Worm (Caenorhabditis elegans) whole organism, L1 larva: ENCODE results near the gene ttr-3.
A peak's percentile ranks its signal among the peaks of the same experiment; 100 is the strongest.

ENCODE experiments used
- C16A3.4 ChIP-seq: fragments of 150-350 bp; optimal IDR thresholded peaks from 2 replicates; lab custom pipeline; 2014; ENCODE audit warnings: missing biosample characterization, missing genetic modification characterization
- F16B12.6 ChIP-seq: fragments of 150-350 bp; optimal IDR thresholded peaks from 2 replicates; lab custom pipeline; 2014; ENCODE audit warnings: missing biosample characterization, missing genetic modification characterization
- Y116A8C.19 ChIP-seq: sonication (generic microtip); optimal IDR thresholded peaks from 2 replicates; lab custom pipeline; 2016; ENCODE audit warnings: missing compliant biosample characterization, missing genetic modification characterization, borderline replicate concordance
- blmp-1 ChIP-seq: fragments of 150-350 bp; optimal IDR thresholded peaks from 2 replicates; lab custom pipeline; 2014; ENCODE audit warnings: missing biosample characterization, missing genetic modification characterization
- ceh-63 ChIP-seq: fragments of 200-800 bp; sonication (Bioruptor generic); optimal IDR thresholded peaks from 2 replicates; lab custom pipeline; 2018; ENCODE audit warnings: mild to moderate bottlenecking, missing genetic modification characterization, missing compliant biosample characterization
- ceh-90 ChIP-seq: sonication (generic microtip); optimal IDR thresholded peaks from 2 replicates; lab custom pipeline; 2016; ENCODE audit warnings: missing genetic modification characterization, missing compliant biosample characterization
- ces-1 ChIP-seq: fragments of 150-350 bp; optimal IDR thresholded peaks from 2 replicates; lab custom pipeline; 2014; ENCODE audit warnings: missing biosample characterization, missing genetic modification reagents, missing genetic modification characterization
- dpl-1 ChIP-seq, 3 experiments: fragments of 150-350 bp in 2 of 3; sonication (generic microtip) in 1 of 3; optimal IDR thresholded peaks; 2 replicates each; lab custom pipeline; 2014 to 2017; ENCODE audit warnings: missing biosample characterization in 3 of 3, missing genetic modification characterization in 3 of 3, missing genetic modification reagents in 3 of 3
- dsc-1 ChIP-seq: sonication (generic microtip); optimal IDR thresholded peaks from 2 replicates; lab custom pipeline; 2016; ENCODE audit warnings: mild to moderate bottlenecking, missing genetic modification characterization, missing compliant biosample characterization
- efl-1 ChIP-seq, 4 experiments: fragments of 150-350 bp; optimal IDR thresholded peaks in 3 of 4; peaks in 1 of 4; 1 replicate in 1 of 4; 2 replicates in 3 of 4; lab custom pipeline; 2014; ENCODE audit warnings: missing biosample characterization in 2 of 4, missing genetic modification characterization in 2 of 4, missing genetic modification reagents in 2 of 4
- elt-3 ChIP-seq, 6 experiments: fragments of 150-350 bp in 1 of 6; sonication (generic microtip); optimal IDR thresholded peaks; 2 replicates each; lab custom pipeline; 2017 to 2018; ENCODE audit warnings: missing biosample characterization in 6 of 6, missing genetic modification characterization in 6 of 6, inconsistent platforms in 1 of 6
- ets-5 ChIP-seq: fragments of 200-800 bp; sonication (Bioruptor generic); IDR thresholded peaks from 2 replicates; pipeline ENCODE4 v1.3.6; 2022; ENCODE audit warnings: missing genetic modification characterization, missing compliant biosample characterization
- fkh-4 ChIP-seq: sonication (generic microtip); optimal IDR thresholded peaks from 2 replicates; lab custom pipeline; 2016; ENCODE audit warnings: missing compliant biosample characterization, missing genetic modification characterization, borderline replicate concordance
- fos-1 ChIP-seq: fragments of 150-350 bp; optimal IDR thresholded peaks from 2 replicates; lab custom pipeline; 2014; ENCODE audit warnings: missing biosample characterization, missing genetic modification characterization
- hpl-2 ChIP-seq: fragments of 150-350 bp; optimal IDR thresholded peaks from 2 replicates; lab custom pipeline; 2014; ENCODE audit warnings: missing biosample characterization, missing genetic modification reagents, missing genetic modification characterization
- jun-1 ChIP-seq: fragments of 150-350 bp; optimal IDR thresholded peaks from 2 replicates; lab custom pipeline; 2014; ENCODE audit warnings: missing biosample characterization, missing genetic modification reagents, missing genetic modification characterization
- lin-14 ChIP-seq: fragments of 200-800 bp; sonication (Bioruptor generic); optimal IDR thresholded peaks from 2 replicates; lab custom pipeline; 2018; ENCODE audit warnings: mild to moderate bottlenecking, missing genetic modification characterization, moderate library complexity, missing compliant biosample characterization
- lin-35 ChIP-seq, 2 experiments: fragments of 150-350 bp; optimal IDR thresholded peaks; 2 replicates each; lab custom pipeline; 2014; ENCODE audit warnings: missing biosample characterization in 2 of 2, missing genetic modification characterization in 2 of 2, missing genetic modification reagents in 2 of 2
- lir-3 ChIP-seq: sonication (generic microtip); optimal IDR thresholded peaks from 2 replicates; lab custom pipeline; 2016; ENCODE audit warnings: mild to moderate bottlenecking, missing genetic modification characterization, moderate library complexity, missing compliant biosample characterization; ENCODE audit not compliant: poor library complexity
- lsy-2 ChIP-seq, 2 experiments: fragments of 150-350 bp; optimal IDR thresholded peaks; 2 replicates each; lab custom pipeline; 2014; ENCODE audit warnings: missing biosample characterization in 2 of 2, missing genetic modification characterization in 2 of 2
- mab-9 ChIP-seq: fragments of 200-800 bp; sonication (Bioruptor generic); IDR thresholded peaks from 2 replicates; pipeline ENCODE4 v1.3.6; 2022; ENCODE audit warnings: missing genetic modification reagents, missing genetic modification characterization, missing compliant biosample characterization
- mdl-1 ChIP-seq, 2 experiments: fragments of 150-350 bp; optimal IDR thresholded peaks; 2 replicates each; lab custom pipeline; 2014 to 2017; ENCODE audit warnings: missing biosample characterization in 2 of 2, missing genetic modification characterization in 2 of 2, inconsistent platforms in 1 of 2
- nhr-11 ChIP-seq: fragments of 150-350 bp; optimal IDR thresholded peaks from 2 replicates; lab custom pipeline; 2014; ENCODE audit warnings: missing biosample characterization, missing genetic modification characterization
- nhr-28 ChIP-seq: fragments of 150-350 bp; optimal IDR thresholded peaks from 2 replicates; lab custom pipeline; 2014; ENCODE audit warnings: missing biosample characterization, missing genetic modification characterization
- nhr-47 ChIP-seq: sonication (generic microtip); optimal IDR thresholded peaks from 2 replicates; lab custom pipeline; 2016; ENCODE audit warnings: mild to moderate bottlenecking, missing genetic modification characterization, moderate library complexity, missing compliant biosample characterization
- nhr-76 ChIP-seq: sonication (generic microtip); optimal IDR thresholded peaks from 2 replicates; lab custom pipeline; 2017; ENCODE audit warnings: missing biosample characterization, missing genetic modification characterization
- nhr-85 ChIP-seq: sonication (generic microtip); peaks from one replicate; lab custom pipeline; 2016; ENCODE audit warnings: missing genetic modification characterization, inconsistent platforms, missing compliant biosample characterization
- pag-3 ChIP-seq: sonication (generic microtip); optimal IDR thresholded peaks from 2 replicates; lab custom pipeline; 2017; ENCODE audit warnings: missing genetic modification characterization, mild to moderate bottlenecking, missing compliant biosample characterization, antibody characterized with exemption, borderline replicate concordance; ENCODE audit not compliant: insufficient read depth
- pax-3 ChIP-seq: fragments of 200-800 bp; sonication (Bioruptor generic); optimal IDR thresholded peaks from 2 replicates; lab custom pipeline; 2018; ENCODE audit warnings: mild to moderate bottlenecking, missing genetic modification characterization, moderate library complexity, missing compliant biosample characterization
- rnt-1 ChIP-seq: sonication (generic microtip); optimal IDR thresholded peaks from 2 replicates; lab custom pipeline; 2016; ENCODE audit warnings: mild to moderate bottlenecking, missing genetic modification characterization, moderate library complexity, missing compliant biosample characterization
- skn-1 ChIP-seq: fragments of 150-350 bp; optimal IDR thresholded peaks from 2 replicates; lab custom pipeline; 2014; ENCODE audit warnings: missing biosample characterization, missing genetic modification characterization
- snu-23 ChIP-seq: sonication (generic microtip); optimal IDR thresholded peaks from 2 replicates; lab custom pipeline; 2016; ENCODE audit warnings: missing genetic modification characterization, missing compliant biosample characterization
- sox-4 ChIP-seq: sonication (generic microtip); optimal IDR thresholded peaks from 2 replicates; lab custom pipeline; 2016; ENCODE audit warnings: missing genetic modification characterization, missing compliant biosample characterization
- sptf-1 ChIP-seq: fragments of 150-350 bp; optimal IDR thresholded peaks from 2 replicates; lab custom pipeline; 2014; ENCODE audit warnings: missing biosample characterization, missing genetic modification characterization
- tbx-2 ChIP-seq: sonication (generic microtip); optimal IDR thresholded peaks from 2 replicates; lab custom pipeline; 2016; ENCODE audit warnings: missing genetic modification characterization, missing compliant biosample characterization
- unc-62 ChIP-seq: fragments of 150-350 bp; optimal IDR thresholded peaks from 2 replicates; lab custom pipeline; 2014; ENCODE audit warnings: missing biosample characterization, missing genetic modification reagents, missing genetic modification characterization
- unc-86 ChIP-seq: sonication (generic microtip); optimal IDR thresholded peaks from 2 replicates; lab custom pipeline; 2016; ENCODE audit warnings: missing genetic modification characterization, missing compliant biosample characterization
- unc-98 ChIP-seq: fragments of 200-800 bp; sonication (Bioruptor generic); IDR thresholded peaks from 2 replicates; pipeline ENCODE4 v1.3.6; 2022; ENCODE audit warnings: missing genetic modification characterization, missing compliant biosample characterization
- vab-15 ChIP-seq: sonication (generic microtip); optimal IDR thresholded peaks from 2 replicates; lab custom pipeline; 2017; ENCODE audit warnings: missing genotype, mild to moderate bottlenecking, missing genetic modification characterization, missing compliant biosample characterization
- xbp-1 ChIP-seq: sonication (generic microtip); optimal IDR thresholded peaks from 2 replicates; lab custom pipeline; 2016; ENCODE audit warnings: missing genetic modification characterization, missing compliant biosample characterization
- zip-4 ChIP-seq: fragments of 200-800 bp; sonication (Bioruptor generic); optimal IDR thresholded peaks from 2 replicates; lab custom pipeline; 2018; ENCODE audit warnings: mild to moderate bottlenecking, missing genetic modification characterization, moderate library complexity, missing compliant biosample characterization

ttr-3 gene

DNA sequence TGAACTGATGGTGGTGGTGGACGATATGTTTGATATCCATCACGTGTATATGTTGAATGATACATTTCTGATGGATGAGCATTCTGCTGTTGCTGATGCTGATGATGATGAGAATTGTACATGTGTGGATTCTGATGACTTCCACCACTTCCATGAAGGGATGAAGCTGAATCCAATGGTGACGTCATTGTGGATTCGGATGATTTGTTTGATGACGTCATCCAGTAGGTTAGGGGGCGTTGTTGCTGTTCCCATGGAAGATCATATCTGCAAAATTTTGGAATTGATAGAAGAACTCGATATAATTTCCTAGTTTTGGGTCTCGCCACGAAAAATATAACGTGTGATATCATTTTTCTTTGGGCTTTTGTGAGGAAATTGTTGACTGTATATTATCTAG lies 36.9 kb upstream of the ttr-3 start (continued):
- TF ChIP-seq fkh-4 (tag; lab: Kevin White, UChicago), result no peak

ce11 chrIII:9956665-9957401 lies 30.3 kb upstream of the ttr-3 start, which contains the start of gene alx-1:
Gene alx-1 (plus strand): TSS chrIII:9957351.
- TF ChIP-seq unc-86 (no peak), ceh-90 (tag; lab: Kevin White, UChicago) (no peak), nhr-85 (tag; lab: Kevin White, UChicago) (peak; percentile 52), mdl-1 (tag; optimal IDR thresholded peaks at IDR 0.05; lab: Kevin White, UChicago) (no peak), pax-3 (tag; lab: Kevin White, UChicago) (no peak), zip-4 (GFP tag; lab: Kevin White, UChicago) (peak; percentile 54), unc-62 (GFP tag; lab: Kevin White, UChicago) (no peak), xbp-1 (tag; lab: Kevin White, UChicago) (no peak), skn-1 (peak; percentile 69), vab-15 (tag; lab: Kevin White, UChicago) (no peak), dsc-1 (tag; lab: Kevin White, UChicago) (no peak), rnt-1 (tag; lab: Kevin White, UChicago) (no peak), fkh-4 (tag; lab: Kevin White, UChicago) (no peak), mab-9 (no peak), nhr-28 (tag; lab: Kevin White, UChicago) (no peak), jun-1 (tag; lab: Kevin White, UChicago) (peak; percentile 88), nhr-11 (no peak), fos-1 (peak; percentile 27), ets-5 (GFP tag; lab: Robert Waterston, UW) (no peak), hpl-2 (GFP tag; lab: Kevin White, UChicago) (no peak)

DNA sequence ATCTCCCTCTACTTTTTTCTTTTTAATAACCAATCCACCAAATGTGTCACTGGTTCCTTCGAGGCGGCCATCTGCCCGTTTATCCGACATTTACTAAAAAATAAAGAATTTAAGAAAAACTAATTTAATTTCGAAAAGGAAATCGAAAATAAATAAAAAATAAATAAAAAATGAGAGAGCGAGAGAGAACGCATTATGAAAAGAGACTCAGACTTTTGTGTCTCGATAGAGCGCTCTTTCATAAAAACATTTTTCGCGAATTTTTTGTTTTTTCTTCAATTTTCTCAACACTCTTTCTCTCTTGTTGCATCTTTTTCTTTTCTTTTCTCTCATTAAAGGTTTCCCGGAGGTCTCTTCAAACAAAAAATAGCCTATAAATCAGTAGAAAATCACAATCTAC lies 29.6 kb upstream of the ttr-3 start, which contains the start of gene mog-1:
mog-1 (minus strand) TSS at position 93 of the 400 bp plus-strand sequence.
- no peak for TF ChIP-seq elt-3 (tag; optimal IDR thresholded peaks at IDR 0.05; lab: Kevin White, UChicago)
- no peak for TF ChIP-seq tbx-2 (tag; lab: Kevin White, UChicago)
- TF ChIP-seq skn-1, result peak; percentile 18
- TF ChIP-seq dpl-1 (GFP tag; optimal IDR thresholded peaks at IDR 0.05; lab: Kevin White, UChicago), result peak in 1 of 3 experiments; percentile 50
- peak; percentile 7 to 19 for TF ChIP-seq efl-1 (optimal IDR thresholded peaks at IDR 0.05; lab: Kevin White, UChicago)
- peak; percentile 43 to 51 for TF ChIP-seq efl-1 (GFP tag; optimal IDR thresholded peaks at IDR 0.05 in 1 of 2; lab: Kevin White, UChicago)
- peak; percentile 17 for TF ChIP-seq snu-23 (GFP tag; lab: Kevin White, UChicago)
- TF ChIP-seq lin-35 (GFP tag; optimal IDR thresholded peaks at IDR 0.05; lab: Kevin White, UChicago), result peak in 1 of 2 experiments; percentile 16
- no peak for TF ChIP-seq pag-3 (tag; lab: Kevin White, UChicago)
- peak; percentile 30 for TF ChIP-seq lin-14 (GFP tag; lab: Kevin White, UChicago)
- peak in 1 of 2 experiments; percentile 64 for TF ChIP-seq lsy-2 (tag; optimal IDR thresholded peaks at IDR 0.05; lab: Kevin White, UChicago)
- peak; percentile 2 for TF ChIP-seq blmp-1

DNA sequence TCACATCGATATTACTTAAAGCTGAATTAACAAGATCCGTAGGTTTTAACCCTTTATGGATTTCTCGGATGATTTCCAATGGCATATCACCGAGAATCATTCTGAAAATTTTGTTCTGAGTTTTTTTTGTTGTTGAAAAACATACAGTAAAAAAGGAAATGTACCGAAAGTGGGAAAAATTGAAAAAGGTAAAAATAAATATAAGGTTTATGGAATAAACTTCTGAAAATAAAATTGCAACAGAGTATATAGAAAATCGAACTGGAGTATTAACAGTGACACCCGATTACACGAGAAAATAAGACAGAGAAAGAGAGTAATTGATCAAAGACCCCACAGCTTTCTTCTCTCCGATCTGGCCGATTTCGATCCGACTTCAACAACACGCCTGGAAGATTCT lies 25.3 kb upstream of the ttr-3 start, which contains the start of gene K03H1.11:
K03H1.11 (minus strand) TSS at position 101 of the 400 bp plus-strand sequence.
- TF ChIP-seq tbx-2 (tag; lab: Kevin White, UChicago) (no peak), nhr-47 (no peak), vab-15 (tag; lab: Kevin White, UChicago) (no peak), nhr-76 (tag; lab: Kevin White, UChicago) (no peak), unc-98 (GFP tag; lab: Robert Waterston, UW) (no peak), sox-4 (no peak), mdl-1 (tag; optimal IDR thresholded peaks at IDR 0.05; lab: Kevin White, UChicago) (no peak), Y116A8C.19 (no peak), ceh-63 (no peak), C16A3.4 (tag; lab: Kevin White, UChicago) (no peak), rnt-1 (tag; lab: Kevin White, UChicago) (no peak), lir-3 (tag; lab: Kevin White, UChicago) (no peak), sptf-1 (no peak), F16B12.6 (no peak), snu-23 (GFP tag; lab: Kevin White, UChicago) (no peak), ces-1 (GFP tag; lab: Kevin White, UChicago) (no peak)
